Worm (Caenorhabditis elegans) whole organism, early embryonic: ENCODE data around the gene yif-1.

ENCODE experiments used
- B0310.2 ChIP-seq: sonication (generic microtip); optimal IDR thresholded peaks from 2 replicates; lab custom pipeline; 2016; ENCODE audit warnings: mild to moderate bottlenecking, missing genetic modification characterization, missing compliant biosample characterization
- F13C5.2 ChIP-seq: sonication (generic microtip); optimal IDR thresholded peaks from 2 replicates; lab custom pipeline; 2017; ENCODE audit warnings: mild to moderate bottlenecking, missing genetic modification characterization, inconsistent platforms, missing compliant biosample characterization
- aly-1 ChIP-seq: sonication (generic microtip); optimal IDR thresholded peaks from 2 replicates; lab custom pipeline; 2016; ENCODE audit warnings: missing genetic modification characterization, missing compliant biosample characterization
- ama-1 ChIP-seq: fragments of 150-350 bp; optimal IDR thresholded peaks from 2 replicates; lab custom pipeline; 2014
- ceh-13 ChIP-seq: fragments of 200-800 bp; sonication (Bioruptor generic); optimal IDR thresholded peaks from 2 replicates; lab custom pipeline; 2018; ENCODE audit warnings: mild to moderate bottlenecking, missing genetic modification characterization, missing compliant biosample characterization
- ceh-36 ChIP-seq: sonication (generic microtip); optimal IDR thresholded peaks from 2 replicates; lab custom pipeline; 2016; ENCODE audit warnings: missing genetic modification characterization, inconsistent platforms, missing compliant biosample characterization
- ets-7 ChIP-seq: sonication (generic microtip); optimal IDR thresholded peaks from 2 replicates; lab custom pipeline; 2016; ENCODE audit warnings: missing genotype, missing genetic modification characterization, missing compliant biosample characterization
- flt-1 ChIP-seq: fragments of 200-800 bp; sonication (Bioruptor generic); IDR thresholded peaks from 2 replicates; pipeline ENCODE4 v1.3.6; 2022; ENCODE audit warnings: missing genetic modification characterization, missing compliant biosample characterization
- hmbx-1 ChIP-seq: sonication (generic microtip); optimal IDR thresholded peaks from 2 replicates; lab custom pipeline; 2016; ENCODE audit warnings: mild to moderate bottlenecking, missing genetic modification characterization, missing compliant biosample characterization
- hnd-1 ChIP-seq: sonication (generic microtip); optimal IDR thresholded peaks from 2 replicates; lab custom pipeline; 2016; ENCODE audit warnings: missing genetic modification characterization, missing compliant biosample characterization
- scrt-1 ChIP-seq: fragments of 200-800 bp; sonication (Bioruptor generic); IDR thresholded peaks from 2 replicates; pipeline ENCODE4 v1.3.6; 2022; ENCODE audit warnings: missing genetic modification characterization, missing compliant biosample characterization
- sea-1 ChIP-seq: fragments of 200-800 bp; sonication (Bioruptor generic); conservative IDR thresholded peaks from 2 replicates; pipeline ENCODE4 v1.3.6; 2022; ENCODE audit warnings: missing genetic modification characterization, missing compliant biosample characterization
- tbx-11 ChIP-seq: fragments of 200-800 bp; sonication (Bioruptor generic); IDR thresholded peaks from 2 replicates; pipeline ENCODE4 v1.3.6; 2022; ENCODE audit warnings: missing genetic modification characterization, missing compliant biosample characterization
- tbx-37 ChIP-seq: fragments of 200-800 bp; sonication (Bioruptor generic); conservative IDR thresholded peaks from 2 replicates; pipeline ENCODE4 v1.3.6; 2022; ENCODE audit warnings: missing genetic modification reagents, missing genetic modification characterization, missing compliant biosample characterization

DNA sequence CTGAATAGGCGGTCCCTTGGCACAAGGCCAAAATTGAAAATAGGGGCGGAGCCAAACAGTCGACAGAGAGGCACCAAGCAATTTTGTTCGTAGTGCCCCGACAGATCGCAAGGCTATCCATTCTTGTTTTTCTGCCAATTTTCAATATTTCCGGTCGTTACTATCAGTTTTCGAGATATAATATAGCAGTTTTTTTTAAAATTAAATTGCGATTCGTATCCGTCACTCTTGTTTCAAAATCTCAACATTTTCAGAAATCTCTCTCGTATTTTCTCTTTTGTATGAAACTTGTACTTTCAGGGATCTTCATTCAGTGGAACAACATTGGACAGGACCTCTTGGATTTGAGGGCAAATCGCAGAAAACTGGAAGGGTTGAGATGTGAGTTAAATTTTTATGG lies 17.7 kb downstream of the yif-1 start, which contains the start of gene F57A8.1:
- TF ChIP-seq ceh-36: no peak
- TF ChIP-seq ets-7 (tag; lab: Kevin White, UChicago): no peak
- no peak for TF ChIP-seq ceh-13
- no peak for TF ChIP-seq aly-1
- no peak for TF ChIP-seq hnd-1 (tag; lab: Kevin White, UChicago)
- TF ChIP-seq ama-1: no peak
- no peak for TF ChIP-seq tbx-11 (GFP tag; lab: Robert Waterston, UW)
- no peak for TF ChIP-seq hmbx-1 (tag; lab: Kevin White, UChicago)
- TF ChIP-seq scrt-1 (GFP tag; lab: Robert Waterston, UW): no peak
- TF ChIP-seq flt-1 (GFP tag; lab: Robert Waterston, UW): no peak
- TF ChIP-seq F13C5.2: no peak
- no peak for TF ChIP-seq sea-1 (GFP tag; lab: Robert Waterston, UW)
- TF ChIP-seq B0310.2 (tag; lab: Kevin White, UChicago): no peak
- no peak for TF ChIP-seq tbx-37 (GFP tag; lab: Robert Waterston, UW)
